Fruit fly (Drosophila melanogaster): ENCODE data around the gene CG9459.

Gene CG9459

DNA sequence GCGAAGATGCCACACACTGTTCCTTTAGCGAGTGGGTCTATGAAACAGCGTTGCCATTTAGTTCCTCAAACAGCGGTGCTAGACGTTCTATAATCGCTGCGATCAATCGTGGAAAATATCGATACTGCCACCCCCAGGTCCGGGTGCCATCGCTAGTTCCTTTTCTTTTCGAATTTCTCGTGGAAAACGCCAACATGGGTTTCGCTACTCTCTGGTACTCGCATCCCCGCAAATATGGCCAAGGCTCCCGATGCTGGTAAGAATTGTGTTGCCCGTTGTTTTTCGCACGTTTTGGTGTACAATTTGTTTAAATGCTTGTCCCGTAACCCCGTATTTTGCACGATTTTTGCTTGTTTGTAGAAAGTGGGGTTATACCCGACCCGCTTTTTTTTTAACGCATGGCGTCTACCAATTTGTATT is 40.2 kb downstream of the CG9459 start, which contains the start of gene RpS29 (continued):
- TF ChIP-seq Opbp (GFP tag; IDR thresholded peaks at IDR 0.05; ENCODE audit: partially characterized antibody) (peak; percentile 97), esg (GFP tag; conservative IDR thresholded peaks at IDR 0.05) (peak; percentile 31; the same call in 1 of the 2 replicates), gcm (GFP tag; optimal IDR thresholded peaks at IDR 0.05) (peak; percentile 74), CG17912 (GFP tag; optimal IDR thresholded peaks at IDR 0.05) (peak; percentile 88), CG3726 (GFP tag; IDR thresholded peaks at IDR 0.05) (peak; percentile 69; the same call in 2 of the 3 replicates), Myb (GFP tag; optimal IDR thresholded peaks at IDR 0.05) (peak; percentile 94), CG3838 (GFP tag; optimal IDR thresholded peaks at IDR 0.05) (no peak), Usf (GFP tag; optimal IDR thresholded peaks at IDR 0.05) (peak; percentile 58), YL-1 (GFP tag; optimal IDR thresholded peaks at IDR 0.05) (peak; percentile 99), Bdp1 (GFP tag; optimal IDR thresholded peaks at IDR 0.05) (peak; percentile 76), CG11247 (GFP tag; IDR thresholded peaks at IDR 0.05) (peak; percentile 84), fd64A (GFP tag; optimal IDR thresholded peaks at IDR 0.05) (peak; percentile 59), ash1 (GFP tag; optimal IDR thresholded peaks at IDR 0.05) (peak; percentile 89), crc (GFP tag; optimal IDR thresholded peaks at IDR 0.05) (peak; percentile 69), nom (GFP tag; optimal IDR thresholded peaks at IDR 0.05) (peak; percentile 78), CG5953 (GFP tag; IDR thresholded peaks at IDR 0.05) (peak; percentile 60), sug (tag; optimal IDR thresholded peaks at IDR 0.05) (peak; percentile 89), Nf-YB (GFP tag; optimal IDR thresholded peaks at IDR 0.05) (peak; percentile 49), danr (GFP tag; IDR thresholded peaks at IDR 0.05) (0 out of 2 replicates have a peak, but pooled peaks have one; percentile 28), exex (tag; optimal IDR thresholded peaks at IDR 0.05) (peak; percentile 39), nmo (GFP tag; optimal IDR thresholded peaks at IDR 0.05) (peak; percentile 78), CG14050 (GFP tag; IDR thresholded peaks at IDR 0.05) (peak; percentile 60), ab (GFP tag; optimal IDR thresholded peaks at IDR 0.05) (peak; percentile 57), HLH3B (GFP tag; IDR thresholded peaks at IDR 0.05) (peak; percentile 73), jigr1 (GFP tag; IDR thresholded peaks at IDR 0.05) (no peak), pum (GFP tag; optimal IDR thresholded peaks at IDR 0.05) (peak; percentile 81), Mrtf (GFP tag; IDR thresholded peaks at IDR 0.05) (peak; percentile 71), CG2116 (GFP tag; optimal IDR thresholded peaks at IDR 0.05) (peak; percentile 98), maf-S (GFP tag; optimal IDR thresholded peaks at IDR 0.05) (peak; percentile 84), Awh (GFP tag; IDR thresholded peaks at IDR 0.05) (no peak), CG12391 (tag; optimal IDR thresholded peaks at IDR 0.05) (peak; percentile 84), CG5180 (GFP tag; optimal IDR thresholded peaks at IDR 0.05) (peak; percentile 24), ewg (GFP tag; optimal IDR thresholded peaks at IDR 0.05) (peak; percentile 57), CG18764 (GFP tag; optimal IDR thresholded peaks at IDR 0.05) (peak; percentile 76), Ravus (GFP tag; IDR thresholded peaks at IDR 0.05) (no peak), usp (GFP tag; optimal IDR thresholded peaks at IDR 0.05) (no peak), Sox100B (GFP tag; optimal IDR thresholded peaks at IDR 0.05) (no peak), fd96Cb (tag; optimal IDR thresholded peaks at IDR 0.05) (peak; percentile 8), CG42726 (GFP tag; IDR thresholded peaks at IDR 0.05; ENCODE audit: partially characterized antibody) (peak; percentile 98), Spps (tag; optimal IDR thresholded peaks at IDR 0.05) (peak; percentile 29), CG10565 (GFP tag; optimal IDR thresholded peaks at IDR 0.05) (no peak), CG34224 (GFP tag; IDR thresholded peaks at IDR 0.05; ENCODE audit: partially characterized antibody) (peak; percentile 93), Atf6 (GFP tag; IDR thresholded peaks at IDR 0.05) (peak; percentile 72), phol (tag; optimal IDR thresholded peaks at IDR 0.05) (peak; percentile 82), CG9609 (GFP tag; optimal IDR thresholded peaks at IDR 0.05) (peak; percentile 88), BEAF-32 (GFP tag; optimal IDR thresholded peaks at IDR 0.05) (peak; percentile 98), Xrp1 (GFP tag; IDR thresholded peaks at IDR 0.05) (peak; percentile 63), gro (GFP tag; optimal IDR thresholded peaks at IDR 0.05) (peak; percentile 92), CG4404 (GFP tag; IDR thresholded peaks at IDR 0.05) (peak; percentile 46; the same call in 1 of the 2 replicates), CG30431 (GFP tag; optimal IDR thresholded peaks at IDR 0.05) (peak; percentile 47)

Measured in whole organism, embryonic.